Fruit fly (Drosophila melanogaster) whole organism, embryonic: Measurements from ENCODE around the gene CG5382.

Experiments
- Aef1 ChIP-seq: fragments of 200-800 bp; sonication (Bioruptor generic); IDR thresholded peaks from 3 replicates; pipeline ENCODE4 v1.3.6; 2022; ENCODE audit warnings: missing biosample characterization, missing genetic modification characterization
- Bdp1 ChIP-seq: fragments of 200-800 bp; sonication (Bioruptor generic); optimal IDR thresholded peaks from 3 replicates; lab custom pipeline; 2016; ENCODE audit warnings: missing biosample characterization, missing genetic modification characterization
- CG10366 ChIP-seq: fragments of 200-800 bp; sonication (Bioruptor generic); IDR thresholded peaks from 2 replicates; pipeline ENCODE4 v1.3.6; 2022; ENCODE audit warnings: missing biosample characterization, missing genetic modification characterization
- CG10654 ChIP-seq: fragments of 200-800 bp; sonication (Bioruptor generic); optimal IDR thresholded peaks from 2 replicates; lab custom pipeline; 2016; ENCODE audit warnings: missing biosample characterization, missing genetic modification characterization
- CG10979 ChIP-seq: fragments of 200-800 bp; sonication (Bioruptor generic); optimal IDR thresholded peaks from 2 replicates; lab custom pipeline; 2018; ENCODE audit warnings: missing biosample characterization, mild to moderate bottlenecking, missing genetic modification characterization, moderate library complexity
- CG11723 ChIP-seq: fragments of 200-800 bp; sonication (Bioruptor generic); optimal IDR thresholded peaks from 2 replicates; lab custom pipeline; 2017; ENCODE audit warnings: missing biosample characterization, mild to moderate bottlenecking, missing genetic modification characterization
- CG12104 ChIP-seq: fragments of 200-800 bp; sonication (Bioruptor generic); optimal IDR thresholded peaks from 3 replicates; lab custom pipeline; 2016; ENCODE audit warnings: missing biosample characterization, missing genetic modification characterization
- CG12299 ChIP-seq: fragments of 200-800 bp; sonication (Bioruptor generic); optimal IDR thresholded peaks from 2 replicates; lab custom pipeline; 2018; ENCODE audit warnings: missing biosample characterization, mild to moderate bottlenecking, missing genetic modification characterization
- CG13287 ChIP-seq: fragments of 200-800 bp; sonication (Bioruptor generic); IDR thresholded peaks from 2 replicates; pipeline ENCODE4 v1.3.6; 2022; ENCODE audit warnings: missing biosample characterization, missing genetic modification characterization; ENCODE audit not compliant: partially characterized antibody
- CG17359 ChIP-seq: fragments of 200-800 bp; sonication (Bioruptor generic); optimal IDR thresholded peaks from 3 replicates; lab custom pipeline; 2018; ENCODE audit warnings: missing biosample characterization, mild to moderate bottlenecking, missing genetic modification characterization, moderate library complexity
- CG18262 ChIP-seq: fragments of 200-800 bp; optimal IDR thresholded peaks from 3 replicates; lab custom pipeline; 2019; ENCODE audit warnings: missing biosample characterization, mild to moderate bottlenecking, missing genetic modification characterization, moderate library complexity
- CG32767 ChIP-seq: fragments of 200-800 bp; sonication (Bioruptor generic); IDR thresholded peaks from 2 replicates; pipeline ENCODE4 v1.3.6; 2022; ENCODE audit warnings: missing biosample characterization, missing genetic modification characterization
- CG32772 ChIP-seq: fragments of 200-800 bp; sonication (Bioruptor generic); IDR thresholded peaks from 2 replicates; pipeline ENCODE4 v1.3.6; 2022; ENCODE audit warnings: missing biosample characterization, missing genetic modification characterization
- CG3995 ChIP-seq: fragments of 200-800 bp; sonication (Bioruptor generic); optimal IDR thresholded peaks from 3 replicates; lab custom pipeline; 2016; ENCODE audit warnings: missing biosample characterization, missing genetic modification characterization
- CG7357 ChIP-seq: fragments of 200-800 bp; sonication (Bioruptor generic); IDR thresholded peaks from 3 replicates; pipeline ENCODE4 v1.3.6; 2022; ENCODE audit warnings: missing biosample characterization, missing genetic modification characterization
- CG7372 ChIP-seq: fragments of 200-800 bp; sonication (Bioruptor generic); IDR thresholded peaks from 2 replicates; pipeline ENCODE4 v1.3.6; 2022; ENCODE audit warnings: missing biosample characterization, missing genetic modification characterization
- CkIIα-i1 ChIP-seq: fragments of 200-800 bp; sonication (Bioruptor generic); IDR thresholded peaks from 2 replicates; pipeline ENCODE4 v1.3.6; 2022; ENCODE audit warnings: missing biosample characterization, missing genetic modification characterization
- Deaf1 ChIP-seq: fragments of 200-800 bp; optimal IDR thresholded peaks from 3 replicates; lab custom pipeline; 2019; ENCODE audit warnings: missing biosample characterization, mild to moderate bottlenecking, missing genetic modification characterization, moderate library complexity
- Dek ChIP-seq: fragments of 200-800 bp; sonication (Bioruptor generic); optimal IDR thresholded peaks from 3 replicates; lab custom pipeline; 2019; ENCODE audit warnings: missing biosample characterization, mild to moderate bottlenecking, missing genetic modification characterization, moderate library complexity
- E2f2 ChIP-seq: fragments of 200-800 bp; sonication (Bioruptor generic); IDR thresholded peaks from 2 replicates; pipeline ENCODE4 v1.3.6; 2022; ENCODE audit warnings: missing biosample characterization, missing genetic modification characterization
- H15 ChIP-seq: fragments of 200-800 bp; sonication (Bioruptor generic); IDR thresholded peaks from 3 replicates; pipeline ENCODE4 v1.3.6; 2022; ENCODE audit warnings: missing biosample characterization, missing genetic modification characterization
- HHEX ChIP-seq: fragments of 200-800 bp; sonication (Bioruptor generic); optimal IDR thresholded peaks from 3 replicates; lab custom pipeline; 2017; ENCODE audit warnings: missing biosample characterization, mild to moderate bottlenecking, missing genetic modification characterization, missing genetic modification reagents
- NFAT ChIP-seq: fragments of 200-800 bp; sonication (Bioruptor generic); IDR thresholded peaks from 2 replicates; pipeline ENCODE4 v1.3.6; 2022; ENCODE audit warnings: missing biosample characterization, missing genetic modification characterization
- Nf-YA ChIP-seq: fragments of 200-800 bp; sonication (Bioruptor generic); IDR thresholded peaks from 2 replicates; pipeline ENCODE4 v1.3.6; 2022; ENCODE audit warnings: missing biosample characterization, missing genetic modification characterization
- Opbp ChIP-seq: fragments of 200-800 bp; sonication (Bioruptor generic); IDR thresholded peaks from 3 replicates; pipeline ENCODE4 v1.3.6; 2022; ENCODE audit warnings: missing biosample characterization, missing genetic modification characterization; ENCODE audit not compliant: partially characterized antibody
- Sox102F ChIP-seq: fragments of 200-800 bp; sonication (Bioruptor generic); optimal IDR thresholded peaks from 2 replicates; lab custom pipeline; 2018; ENCODE audit warnings: missing biosample characterization, mild to moderate bottlenecking, missing genetic modification characterization, moderate library complexity
- Sry-δ ChIP-seq: fragments of 200-800 bp; sonication (Bioruptor generic); optimal IDR thresholded peaks from 2 replicates; lab custom pipeline; 2016; ENCODE audit warnings: missing biosample characterization, missing genetic modification characterization
- Xbp1 ChIP-seq: fragments of 200-800 bp; sonication (Bioruptor generic); optimal IDR thresholded peaks from 3 replicates; lab custom pipeline; 2016; ENCODE audit warnings: missing biosample characterization, mild to moderate bottlenecking, missing genetic modification characterization
- Xrp1 ChIP-seq: fragments of 200-800 bp; sonication (Bioruptor generic); IDR thresholded peaks from 2 replicates; pipeline ENCODE4 v1.3.6; 2022; ENCODE audit warnings: missing biosample characterization, missing genetic modification characterization
- bbx ChIP-seq: fragments of 200-800 bp; sonication (Bioruptor generic); IDR thresholded peaks from 2 replicates; pipeline ENCODE4 v1.3.6; 2022; ENCODE audit warnings: missing biosample characterization, missing genetic modification characterization; ENCODE audit not compliant: partially characterized antibody
- cato ChIP-seq: fragments of 200-800 bp; sonication (Bioruptor generic); optimal IDR thresholded peaks from 2 replicates; lab custom pipeline; 2016; ENCODE audit warnings: missing biosample characterization, missing genetic modification characterization, borderline replicate concordance
- chif ChIP-seq, 2 experiments: fragments of 200-800 bp; sonication (Bioruptor generic); optimal IDR thresholded peaks; 3 replicates each; lab custom pipeline; 2016; ENCODE audit warnings: missing biosample characterization in 2 of 2, missing genetic modification characterization in 2 of 2
- chm ChIP-seq: fragments of 200-800 bp; sonication (Bioruptor generic); IDR thresholded peaks from 2 replicates; pipeline ENCODE4 v1.3.6; 2022; ENCODE audit warnings: missing biosample characterization, missing genetic modification characterization
- cwo ChIP-seq: fragments of 200-800 bp; sonication (Bioruptor generic); optimal IDR thresholded peaks from 3 replicates; lab custom pipeline; 2017; ENCODE audit warnings: missing biosample characterization, missing genetic modification characterization, mild to moderate bottlenecking, moderate library complexity, missing genetic modification reagents
- dimm ChIP-seq: fragments of 200-800 bp; sonication (Bioruptor generic); IDR thresholded peaks from 2 replicates; pipeline ENCODE4 v1.3.6; 2022; ENCODE audit warnings: missing biosample characterization, missing genetic modification characterization
- fru ChIP-seq: fragments of >200 bp; optimal IDR thresholded peaks from 2 replicates; lab custom pipeline; 2017
- fu2 ChIP-seq: fragments of 200-800 bp; sonication (Bioruptor generic); optimal IDR thresholded peaks from 2 replicates; lab custom pipeline; 2016; ENCODE audit warnings: missing biosample characterization, missing genetic modification characterization
- gce ChIP-seq: fragments of 200-800 bp; sonication (Bioruptor generic); IDR thresholded peaks from 3 replicates; pipeline ENCODE4 v1.3.6; 2022; ENCODE audit warnings: missing biosample characterization, missing genetic modification characterization
- gcm2 ChIP-seq: fragments of 200-800 bp; sonication (Bioruptor generic); optimal IDR thresholded peaks from 2 replicates; lab custom pipeline; 2016; ENCODE audit warnings: missing biosample characterization, missing genetic modification characterization
- hb ChIP-seq: fragments of 200-800 bp; sonication (Bioruptor generic); IDR thresholded peaks from 3 replicates; pipeline ENCODE4 v1.3.6; 2022; ENCODE audit warnings: missing biosample characterization, missing genetic modification characterization; ENCODE audit not compliant: partially characterized antibody
- ind ChIP-seq: fragments of 200-800 bp; sonication (Bioruptor generic); optimal IDR thresholded peaks from 3 replicates; lab custom pipeline; 2016; ENCODE audit warnings: missing biosample characterization, missing genetic modification characterization
- nerfin-1 ChIP-seq: fragments of 200-800 bp; sonication (Bioruptor generic); optimal IDR thresholded peaks from 3 replicates; lab custom pipeline; 2019; ENCODE audit warnings: missing biosample characterization, mild to moderate bottlenecking, missing genetic modification characterization, moderate library complexity
- nmo ChIP-seq: fragments of 200-800 bp; sonication (Bioruptor generic); optimal IDR thresholded peaks from 2 replicates; lab custom pipeline; 2018; ENCODE audit warnings: missing biosample characterization, mild to moderate bottlenecking, missing genetic modification characterization, moderate library complexity
- nom ChIP-seq: fragments of 200-800 bp; sonication (Bioruptor generic); optimal IDR thresholded peaks from 2 replicates; lab custom pipeline; 2017; ENCODE audit warnings: missing biosample characterization, missing genetic modification characterization, mild to moderate bottlenecking, moderate library complexity, missing genetic modification reagents
- scrt ChIP-seq: fragments of 200-800 bp; sonication (Bioruptor generic); optimal IDR thresholded peaks from 2 replicates; lab custom pipeline; 2018; ENCODE audit warnings: missing biosample characterization, mild to moderate bottlenecking, missing genetic modification characterization, moderate library complexity
- slp2 ChIP-seq: fragments of 200-800 bp; sonication (Bioruptor generic); optimal IDR thresholded peaks from 2 replicates; lab custom pipeline; 2016; ENCODE audit warnings: missing biosample characterization, missing genetic modification characterization
- so ChIP-seq: fragments of 200-800 bp; sonication (Bioruptor generic); IDR thresholded peaks from 3 replicates; pipeline ENCODE4 v1.3.6; 2022; ENCODE audit warnings: missing biosample characterization, missing genetic modification characterization
- stwl ChIP-seq: fragments of 200-800 bp; sonication (Bioruptor generic); optimal IDR thresholded peaks from 3 replicates; lab custom pipeline; 2018; ENCODE audit warnings: missing biosample characterization, mild to moderate bottlenecking, missing genetic modification characterization, moderate library complexity
- sug ChIP-seq: fragments of 200-800 bp; optimal IDR thresholded peaks from 2 replicates; lab custom pipeline; 2019; ENCODE audit warnings: missing biosample characterization, mild to moderate bottlenecking, missing genetic modification characterization, moderate library complexity
- tll ChIP-seq, 2 experiments: fragments of 200-800 bp in 1 of 2; fragments of >200 bp in 1 of 2; sonication (Bioruptor generic) in 1 of 2; optimal IDR thresholded peaks; 2 replicates each; lab custom pipeline; 2017 to 2019; ENCODE audit warnings: missing biosample characterization in 2 of 2, missing genetic modification characterization in 2 of 2, mild to moderate bottlenecking in 1 of 2, moderate library complexity in 1 of 2
- zf30C ChIP-seq: fragments of 200-800 bp; sonication (Bioruptor generic); optimal IDR thresholded peaks from 3 replicates; lab custom pipeline; 2018; ENCODE audit warnings: missing biosample characterization, mild to moderate bottlenecking, missing genetic modification characterization

CG5382 gene

dm6 chr3R:22400246-22400645, 34.5 kb upstream of the CG5382 start (continued):
- no peak for TF ChIP-seq slp2
- no peak for TF ChIP-seq gcm2
- TF ChIP-seq bbx (GFP tag; lab: Robert Waterston, UW) = no peak
- TF ChIP-seq tll (GFP tag; optimal IDR thresholded peaks at IDR 0.05; lab: Kevin White, UChicago) = no peak
- peak; percentile 23 for TF ChIP-seq HHEX
- no peak for TF ChIP-seq fu2
- no peak for TF ChIP-seq scrt
- TF ChIP-seq CG32767 (GFP tag; lab: Robert Waterston, UW) = no peak
- TF ChIP-seq CG3995 (GFP tag; lab: Kevin White, UChicago) = no peak
- TF ChIP-seq fru (lab: Kevin White, UChicago) = no peak
- TF ChIP-seq Deaf1 (tag; lab: Kevin White, UChicago) = no peak
- TF ChIP-seq E2f2 (GFP tag; lab: Robert Waterston, UW) = no peak
- no peak for TF ChIP-seq CG10654 (GFP tag; lab: Kevin White, UChicago)
- TF ChIP-seq Nf-YA (GFP tag; lab: Robert Waterston, UW) = no peak
- 0 out of 2 replicates have a peak, but pooled peaks have one; percentile 15 for TF ChIP-seq CG7372
- TF ChIP-seq cwo (GFP tag; lab: Kevin White, UChicago) = peak; percentile 25
- TF ChIP-seq CG18262 (tag; lab: Kevin White, UChicago) = no peak
- no peak for TF ChIP-seq cato (GFP tag; lab: Kevin White, UChicago)
- peak; percentile 42 for TF ChIP-seq CG10979 (tag; lab: Kevin White, UChicago)
- peak; percentile 54; the same call in 1 of the 2 replicates for TF ChIP-seq Xrp1
- TF ChIP-seq CG17359 (tag; lab: Kevin White, UChicago) = no peak
- TF ChIP-seq CG12299 = no peak
- no peak for TF ChIP-seq hb
- no peak for TF ChIP-seq dimm (GFP tag; lab: Robert Waterston, UW)
- no peak for TF ChIP-seq CG11723
- no peak for TF ChIP-seq Sox102F (GFP tag; lab: Kevin White, UChicago)
- TF ChIP-seq nerfin-1 = no peak
- TF ChIP-seq Sry-δ (GFP tag; lab: Kevin White, UChicago) = no peak
- TF ChIP-seq Bdp1 (GFP tag; lab: Kevin White, UChicago) = no peak
- peak; percentile 11 for TF ChIP-seq Xbp1 (GFP tag; lab: Kevin White, UChicago)
- no peak for TF ChIP-seq sug (tag; lab: Kevin White, UChicago)
- no peak for TF ChIP-seq so
- TF ChIP-seq CG12104 = no peak
- TF ChIP-seq CkIIα-i1 (GFP tag; lab: Robert Waterston, UW) = no peak
- 0 out of 3 replicates have a peak, but pooled peaks have one; percentile 29 for TF ChIP-seq gce (GFP tag; lab: Robert Waterston, UW)
- TF ChIP-seq CG13287 (GFP tag; lab: Robert Waterston, UW) = no peak
- TF ChIP-seq Opbp (GFP tag; lab: Robert Waterston, UW) = no peak
- no peak for TF ChIP-seq stwl
- no peak for TF ChIP-seq CG7357 (GFP tag; lab: Robert Waterston, UW)
- TF ChIP-seq CG10366 = no peak
- peak; percentile 14; the same call in 1 of the 3 replicates for TF ChIP-seq H15 (GFP tag; lab: Robert Waterston, UW)
- TF ChIP-seq nom (GFP tag; lab: Kevin White, UChicago) = no peak
- peak; percentile 25 for TF ChIP-seq ind (GFP tag; lab: Kevin White, UChicago)
- peak; percentile 35; the same call in 1 of the 3 replicates for TF ChIP-seq Aef1 (GFP tag; lab: Robert Waterston, UW)
- no peak for TF ChIP-seq CG32772 (GFP tag; lab: Robert Waterston, UW)
- peak in 1 of 2 experiments; percentile 7 for TF ChIP-seq chif (GFP tag; optimal IDR thresholded peaks at IDR 0.05; lab: Kevin White, UChicago)
- peak; percentile 34 for TF ChIP-seq nmo
- TF ChIP-seq chm = no peak
- TF ChIP-seq NFAT (GFP tag; lab: Robert Waterston, UW) = peak; percentile 60
- no peak for TF ChIP-seq Dek (tag; lab: Kevin White, UChicago)
- TF ChIP-seq zf30C = no peak
